Fruit fly (Drosophila melanogaster): Measurements from ENCODE around the gene bru2.

bru2 gene

dm6 chr2L:12435976-12436771 is 92.2 kb downstream of the bru2 start (continued):
- TF ChIP-seq CG4617 (GFP tag; optimal IDR thresholded peaks at IDR 0.05; ENCODE audit: borderline replicate concordance) (no peak), zfh1 (GFP tag; IDR thresholded peaks at IDR 0.05) (no peak), dmrt11E (tag; optimal IDR thresholded peaks at IDR 0.05) (no peak), Dref (GFP tag; IDR thresholded peaks at IDR 0.05) (no peak), sisA (GFP tag; IDR thresholded peaks at IDR 0.05) (no peak), CG9437 (GFP tag; optimal IDR thresholded peaks at IDR 0.05) (no peak), ab (GFP tag; optimal IDR thresholded peaks at IDR 0.05) (no peak), Dbx (GFP tag; IDR thresholded peaks at IDR 0.05) (peak; percentile 63; the same call in 1 of the 3 replicates), CG16863 (GFP tag; optimal IDR thresholded peaks at IDR 0.05) (no peak), CG6813 (GFP tag; optimal IDR thresholded peaks at IDR 0.05) (no peak), CG4360 (GFP tag; IDR thresholded peaks at IDR 0.05) (no peak), ap (GFP tag; IDR thresholded peaks at IDR 0.05) (no peak), CG12744 (GFP tag; optimal IDR thresholded peaks at IDR 0.05) (no peak), mam (GFP tag; optimal IDR thresholded peaks at IDR 0.05) (no peak), CG2712 (tag; optimal IDR thresholded peaks at IDR 0.05) (peak; percentile 0), CG12659 (GFP tag; optimal IDR thresholded peaks at IDR 0.05) (peak; percentile 19), BtbVII (GFP tag; optimal IDR thresholded peaks at IDR 0.05) (no peak)

dm6 chr2L:12445743-12446142 is 101.7 kb downstream of the bru2 start, which contains the start of gene Oatp33Ea:
Oatp33Ea (minus strand) TSS chr2L:12445924.
- TF ChIP-seq pfk (GFP tag; optimal IDR thresholded peaks at IDR 0.05) (peak; percentile 78), grn (GFP tag; optimal IDR thresholded peaks at IDR 0.05) (peak; percentile 95), lab (GFP tag; optimal IDR thresholded peaks at IDR 0.05) (peak; percentile 43), chinmo (GFP tag; IDR thresholded peaks at IDR 0.05; ENCODE audit: partially characterized antibody) (0 out of 4 replicates have a peak, but pooled peaks have one; percentile 34), Usf (GFP tag; optimal IDR thresholded peaks at IDR 0.05) (no peak), CG10543 (GFP tag; optimal IDR thresholded peaks at IDR 0.05) (peak; percentile 59), CoRest (tag; optimal IDR thresholded peaks at IDR 0.05) (no peak), GATAe (GFP tag; conservative IDR thresholded peaks at IDR 0.05) (peak; percentile 81), CG6175 (GFP tag; IDR thresholded peaks at IDR 0.05) (peak; percentile 50; the same call in 1 of the 3 replicates), z (GFP tag; IDR thresholded peaks at IDR 0.05) (peak; percentile 61; the same call in 2 of the 3 replicates), Jarid2 (GFP tag; optimal IDR thresholded peaks at IDR 0.05) (peak; percentile 12), CG12769 (tag; optimal IDR thresholded peaks at IDR 0.05) (peak; percentile 58), Med (GFP tag) (peak; percentile 70), CG18599 (GFP tag; optimal IDR thresholded peaks at IDR 0.05) (peak; percentile 33), Nf-YC (tag; optimal IDR thresholded peaks at IDR 0.05) (peak; percentile 9), dmrt11E (tag; optimal IDR thresholded peaks at IDR 0.05) (no peak), Bgb (GFP tag; IDR thresholded peaks at IDR 0.05; ENCODE audit: partially characterized antibody) (peak; percentile 39; the same call in 1 of the 2 replicates), CG34376 (GFP tag; optimal IDR thresholded peaks at IDR 0.05) (peak; percentile 96), Hey (tag; optimal IDR thresholded peaks at IDR 0.05) (peak; percentile 55), CG1832 (GFP tag; optimal IDR thresholded peaks at IDR 0.05) (no peak), sug (tag; optimal IDR thresholded peaks at IDR 0.05) (peak; percentile 73), CG7786 (GFP tag; optimal IDR thresholded peaks at IDR 0.05) (no peak), cwo (GFP tag; optimal IDR thresholded peaks at IDR 0.05) (peak; percentile 75), exex (tag; optimal IDR thresholded peaks at IDR 0.05) (peak; percentile 98), mirr (GFP tag; optimal IDR thresholded peaks at IDR 0.05) (peak; percentile 80)

Data from whole organism, embryonic.